Fruit fly (Drosophila melanogaster) whole organism, prepupa: ENCODE data around the gene Rad60.

Experiments
- Blimp-1 ChIP-seq: fragments of 200-800 bp; sonication (Bioruptor generic); optimal IDR thresholded peaks from 3 replicates; lab custom pipeline; 2017; ENCODE audit warnings: missing biosample characterization, missing genetic modification characterization, mild to moderate bottlenecking, moderate library complexity, missing genetic modification reagents
- CG10669 ChIP-seq: fragments of 200-800 bp; sonication (Bioruptor generic); optimal IDR thresholded peaks from 3 replicates; lab custom pipeline; 2018; ENCODE audit warnings: missing biosample characterization, mild to moderate bottlenecking, missing genetic modification characterization, moderate library complexity
- CG11294 ChIP-seq: fragments of 200-800 bp; sonication (Bioruptor generic); IDR thresholded peaks from 2 replicates; pipeline ENCODE4 v1.3.6; 2022; ENCODE audit warnings: missing biosample characterization, missing genetic modification characterization
- CG11762 ChIP-seq: fragments of 200-800 bp; sonication (Bioruptor generic); optimal IDR thresholded peaks from 3 replicates; lab custom pipeline; 2016; ENCODE audit warnings: missing biosample characterization, missing genetic modification characterization; ENCODE audit not compliant: insufficient read depth
- CG15336 ChIP-seq: fragments of 200-800 bp; sonication (Bioruptor generic); IDR thresholded peaks from 2 replicates; pipeline ENCODE4 v1.3.6; 2022; ENCODE audit warnings: missing biosample characterization, missing genetic modification characterization
- CG1621 ChIP-seq: fragments of 200-800 bp; sonication (Bioruptor generic); optimal IDR thresholded peaks from 3 replicates; lab custom pipeline; 2018; ENCODE audit warnings: missing biosample characterization, mild to moderate bottlenecking, missing genetic modification characterization
- CG16779 ChIP-seq: fragments of 200-800 bp; sonication (Bioruptor generic); optimal IDR thresholded peaks from 3 replicates; lab custom pipeline; 2017; ENCODE audit warnings: missing biosample characterization, mild to moderate bottlenecking, missing genetic modification characterization
- CG3032 ChIP-seq: fragments of 200-800 bp; optimal IDR thresholded peaks from 2 replicates; lab custom pipeline; 2019; ENCODE audit warnings: missing biosample characterization, mild to moderate bottlenecking, missing genetic modification characterization, moderate library complexity
- CG31627 ChIP-seq: fragments of 200-800 bp; sonication (Bioruptor generic); optimal IDR thresholded peaks from 3 replicates; lab custom pipeline; 2016; ENCODE audit warnings: missing biosample characterization, missing genetic modification characterization
- CG32006 ChIP-seq: fragments of 200-800 bp; sonication (Bioruptor generic); optimal IDR thresholded peaks from 3 replicates; lab custom pipeline; 2017; ENCODE audit warnings: missing biosample characterization, mild to moderate bottlenecking, missing genetic modification characterization
- CG34406 ChIP-seq: fragments of 200-800 bp; sonication (Bioruptor generic); optimal IDR thresholded peaks from 3 replicates; lab custom pipeline; 2016; ENCODE audit warnings: missing biosample characterization, missing genetic modification characterization
- CG3919 ChIP-seq: fragments of 200-800 bp; sonication (Bioruptor generic); optimal IDR thresholded peaks from 3 replicates; lab custom pipeline; 2016; ENCODE audit warnings: missing biosample characterization, missing genetic modification characterization
- CG4318 ChIP-seq: fragments of 200-800 bp; sonication (Bioruptor generic); optimal IDR thresholded peaks from 3 replicates; lab custom pipeline; 2017; ENCODE audit warnings: missing biosample characterization, mild to moderate bottlenecking, missing genetic modification characterization
- CG6163 ChIP-seq: fragments of 200-800 bp; sonication (Bioruptor generic); IDR thresholded peaks from 3 replicates; pipeline ENCODE4 v1.3.6; 2022; ENCODE audit warnings: missing biosample characterization, missing genetic modification characterization
- CG6276 ChIP-seq: fragments of 200-800 bp; sonication (Bioruptor generic); optimal IDR thresholded peaks from 2 replicates; lab custom pipeline; 2017; ENCODE audit warnings: missing biosample characterization, mild to moderate bottlenecking, missing genetic modification characterization
- CG6792 ChIP-seq: fragments of 200-800 bp; sonication (Bioruptor generic); optimal IDR thresholded peaks from 3 replicates; lab custom pipeline; 2016; ENCODE audit warnings: missing biosample characterization, missing genetic modification characterization
- CG6808 ChIP-seq: fragments of 200-800 bp; sonication (Bioruptor generic); optimal IDR thresholded peaks from 3 replicates; lab custom pipeline; 2017; ENCODE audit warnings: missing biosample characterization, missing genetic modification characterization, mild to moderate bottlenecking, moderate library complexity, missing genetic modification reagents
- CG6854 ChIP-seq: fragments of 200-800 bp; sonication (Bioruptor generic); optimal IDR thresholded peaks from 2 replicates; lab custom pipeline; 2017; ENCODE audit warnings: missing biosample characterization, mild to moderate bottlenecking, missing genetic modification characterization
- CG7368 ChIP-seq: fragments of 200-800 bp; sonication (Bioruptor generic); optimal IDR thresholded peaks from 3 replicates; lab custom pipeline; 2016; ENCODE audit warnings: missing biosample characterization, missing genetic modification characterization
- CG8319 ChIP-seq: fragments of 200-800 bp; sonication (Bioruptor generic); optimal IDR thresholded peaks from 3 replicates; lab custom pipeline; 2016; ENCODE audit warnings: missing biosample characterization, missing genetic modification characterization
- CG9139 ChIP-seq: fragments of 200-800 bp; sonication (Bioruptor generic); optimal IDR thresholded peaks from 3 replicates; lab custom pipeline; 2017; ENCODE audit warnings: missing biosample characterization, mild to moderate bottlenecking, missing genetic modification characterization
- Eip75B ChIP-seq: fragments of 200-800 bp; sonication (Bioruptor generic); optimal IDR thresholded peaks from 3 replicates; lab custom pipeline; 2016; ENCODE audit warnings: missing biosample characterization, missing genetic modification characterization
- Eip78C ChIP-seq: fragments of 200-800 bp; sonication (Bioruptor generic); peaks from one replicate; lab custom pipeline; 2016; ENCODE audit warnings: missing biosample characterization, missing genetic modification characterization
- Eip93F ChIP-seq: fragments of 200-800 bp; sonication (Bioruptor generic); optimal IDR thresholded peaks from 2 replicates; lab custom pipeline; 2016; ENCODE audit warnings: missing biosample characterization, mild to moderate bottlenecking, missing genetic modification characterization
- Ets96B ChIP-seq: fragments of 200-800 bp; optimal IDR thresholded peaks from 2 replicates; lab custom pipeline; 2019; ENCODE audit warnings: missing biosample characterization, mild to moderate bottlenecking, missing genetic modification characterization, moderate library complexity
- Gug ChIP-seq: fragments of 200-800 bp; sonication (Bioruptor generic); IDR thresholded peaks from 2 replicates; pipeline ENCODE4 v1.3.6; 2022; ENCODE audit warnings: missing biosample characterization, missing genetic modification characterization
- Hr39 ChIP-seq: fragments of 200-800 bp; sonication (Bioruptor generic); optimal IDR thresholded peaks from 2 replicates; lab custom pipeline; 2016; ENCODE audit warnings: missing biosample characterization, missing genetic modification characterization
- Hr4 ChIP-seq: fragments of 200-800 bp; sonication (Bioruptor generic); optimal IDR thresholded peaks from 3 replicates; lab custom pipeline; 2016; ENCODE audit warnings: missing biosample characterization, missing genetic modification characterization
- Lpt ChIP-seq: fragments of 200-800 bp; sonication (Bioruptor generic); optimal IDR thresholded peaks from 3 replicates; lab custom pipeline; 2016; ENCODE audit warnings: missing biosample characterization, missing genetic modification characterization
- Met ChIP-seq: fragments of 200-800 bp; sonication (Bioruptor generic); optimal IDR thresholded peaks from 3 replicates; lab custom pipeline; 2016; ENCODE audit warnings: missing biosample characterization, missing genetic modification characterization
- Smox ChIP-seq: fragments of 200-800 bp; sonication (Bioruptor generic); optimal IDR thresholded peaks from 3 replicates; lab custom pipeline; 2016; ENCODE audit warnings: missing biosample characterization, missing genetic modification characterization
- Sox102F ChIP-seq: fragments of 200-800 bp; sonication (Bioruptor generic); optimal IDR thresholded peaks from 2 replicates; lab custom pipeline; 2016; ENCODE audit warnings: missing biosample characterization, mild to moderate bottlenecking, missing genetic modification characterization
- Sox14 ChIP-seq: fragments of 200-800 bp; sonication (Bioruptor generic); optimal IDR thresholded peaks from 3 replicates; lab custom pipeline; 2016; ENCODE audit warnings: missing biosample characterization, missing genetic modification characterization
- Sox15 ChIP-seq: fragments of 200-800 bp; sonication (Bioruptor generic); optimal IDR thresholded peaks from 3 replicates; lab custom pipeline; 2016; ENCODE audit warnings: missing biosample characterization, missing genetic modification characterization
- cyc ChIP-seq: fragments of 200-800 bp; sonication (Bioruptor generic); optimal IDR thresholded peaks from 3 replicates; lab custom pipeline; 2016; ENCODE audit warnings: missing biosample characterization, missing genetic modification characterization
- eg ChIP-seq: fragments of 200-800 bp; sonication (Bioruptor generic); IDR thresholded peaks from 3 replicates; pipeline ENCODE4 v1.3.6; 2022; ENCODE audit warnings: missing biosample characterization, missing genetic modification characterization
- esn ChIP-seq: fragments of 200-800 bp; sonication (Bioruptor generic); optimal IDR thresholded peaks from 2 replicates; lab custom pipeline; 2016; ENCODE audit warnings: missing biosample characterization, mild to moderate bottlenecking, missing genetic modification characterization, moderate library complexity
- fd59A ChIP-seq: fragments of 200-800 bp; sonication (Bioruptor generic); optimal IDR thresholded peaks from 2 replicates; lab custom pipeline; 2017; ENCODE audit warnings: missing biosample characterization, mild to moderate bottlenecking, missing genetic modification characterization, missing genetic modification reagents
- fd85E ChIP-seq: fragments of 200-800 bp; sonication (Bioruptor generic); optimal IDR thresholded peaks from 3 replicates; lab custom pipeline; 2016; ENCODE audit warnings: missing biosample characterization, missing genetic modification characterization
- fkh ChIP-seq: fragments of 200-800 bp; sonication (Bioruptor generic); optimal IDR thresholded peaks from 3 replicates; lab custom pipeline; 2017; ENCODE audit warnings: missing biosample characterization, mild to moderate bottlenecking, missing genetic modification characterization, moderate library complexity
- lz ChIP-seq: fragments of 200-800 bp; sonication (Bioruptor generic); optimal IDR thresholded peaks from 3 replicates; lab custom pipeline; 2016; ENCODE audit warnings: missing biosample characterization, missing genetic modification characterization
- net ChIP-seq: fragments of 200-800 bp; sonication (Bioruptor generic); optimal IDR thresholded peaks from 3 replicates; lab custom pipeline; 2016; ENCODE audit warnings: missing biosample characterization, missing genetic modification characterization
- salr ChIP-seq, 2 experiments: fragments of 200-800 bp; sonication (Bioruptor generic); optimal IDR thresholded peaks; 3 replicates each; lab custom pipeline; 2016 to 2018; ENCODE audit warnings: missing biosample characterization in 2 of 2, missing genetic modification characterization in 2 of 2, mild to moderate bottlenecking in 1 of 2
- spab ChIP-seq: fragments of 200-800 bp; sonication (Bioruptor generic); optimal IDR thresholded peaks from 2 replicates; lab custom pipeline; 2017; ENCODE audit warnings: missing biosample characterization, mild to moderate bottlenecking, missing genetic modification characterization, missing genetic modification reagents
- ss ChIP-seq, 2 experiments: fragments of 200-800 bp; sonication (Bioruptor generic); optimal IDR thresholded peaks; 2 replicates in 1 of 2; 3 replicates in 1 of 2; lab custom pipeline; 2017 to 2018; ENCODE audit warnings: mild to moderate bottlenecking in 2 of 2, missing biosample characterization in 2 of 2, missing genetic modification characterization in 2 of 2, moderate library complexity in 1 of 2
- svp ChIP-seq: fragments of 200-800 bp; sonication (Bioruptor generic); peaks from one replicate; lab custom pipeline; 2016; ENCODE audit warnings: missing biosample characterization, missing genetic modification characterization
- topi ChIP-seq: fragments of 200-800 bp; sonication (Bioruptor generic); optimal IDR thresholded peaks from 3 replicates; lab custom pipeline; 2016; ENCODE audit warnings: missing biosample characterization, missing genetic modification characterization
- vri ChIP-seq: fragments of 200-800 bp; sonication (Bioruptor generic); optimal IDR thresholded peaks from 3 replicates; lab custom pipeline; 2016; ENCODE audit warnings: missing biosample characterization, mild to moderate bottlenecking, missing genetic modification characterization

Gene Rad60

DNA sequence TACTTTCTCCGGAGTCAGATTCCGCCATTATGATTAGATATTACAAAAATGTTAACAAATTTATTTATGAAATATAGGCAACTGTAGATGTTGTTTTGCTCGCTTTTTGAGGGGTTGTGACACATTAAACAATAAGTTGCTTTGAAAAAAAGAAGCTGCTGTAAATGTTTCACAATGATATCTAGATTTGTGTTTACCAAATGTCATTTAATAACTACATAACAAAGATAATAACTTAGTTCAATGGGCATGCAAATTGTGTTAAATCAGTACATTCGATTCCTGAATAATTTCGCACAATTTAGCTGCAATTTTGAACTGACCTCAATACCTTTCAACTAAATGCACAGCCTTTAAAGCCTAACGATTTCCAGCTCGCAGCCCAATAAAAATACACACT, 47.3 kb downstream of the Rad60 start, which contains the start of gene fzo:
Gene fzo, minus strand, starts transcription at position 101 of the 400 bp plus-strand sequence.
- TF ChIP-seq Sox102F (GFP tag; lab: Kevin White, UChicago) (no peak), Hr39 (GFP tag; lab: Kevin White, UChicago) (no peak), net (GFP tag; lab: Kevin White, UChicago) (no peak), CG11294 (GFP tag; lab: Robert Waterston, UW) (no peak), spab (GFP tag; lab: Kevin White, UChicago) (no peak), topi (GFP tag; lab: Kevin White, UChicago) (no peak), CG15336 (GFP tag; lab: Robert Waterston, UW) (no peak), CG34406 (GFP tag; lab: Kevin White, UChicago) (no peak), CG6792 (GFP tag; lab: Kevin White, UChicago) (no peak), fd59A (no peak), CG11762 (no peak), CG6163 (GFP tag; lab: Robert Waterston, UW) (no peak), CG9139 (GFP tag; lab: Kevin White, UChicago) (no peak), fkh (GFP tag; lab: Kevin White, UChicago) (no peak), CG6854 (GFP tag; lab: Kevin White, UChicago) (no peak), CG8319 (no peak), CG3032 (tag; lab: Kevin White, UChicago) (no peak), svp (GFP tag; lab: Kevin White, UChicago) (no peak), CG6276 (no peak), CG32006 (GFP tag; lab: Kevin White, UChicago) (no peak)

DNA sequence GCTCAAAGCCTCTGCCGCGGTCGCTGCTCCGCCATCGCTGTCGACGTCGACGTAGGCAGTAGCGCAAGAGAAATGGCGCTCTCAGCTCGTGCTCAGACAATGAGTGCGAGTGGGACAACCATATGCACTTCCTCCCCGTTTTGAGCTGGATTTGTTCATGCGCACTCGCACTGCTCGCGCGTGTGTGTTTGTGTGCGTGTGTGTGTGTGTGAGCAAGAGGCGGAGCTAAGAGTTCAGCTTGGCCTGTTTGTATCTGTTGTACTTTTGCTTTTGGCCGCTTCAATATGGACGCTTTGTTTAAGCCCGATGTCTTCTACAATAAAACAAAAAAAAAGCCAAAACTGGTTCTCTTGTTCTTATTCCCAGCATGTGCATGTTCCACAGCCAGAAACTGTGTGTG, 50.2 kb downstream of the Rad60 start:
- TF ChIP-seq Sox15 (GFP tag; lab: Kevin White, UChicago) (no peak), topi (GFP tag; lab: Kevin White, UChicago) (no peak), eg (GFP tag; lab: Robert Waterston, UW) (peak; percentile 63; the same call in 1 of the 3 replicates), esn (GFP tag; lab: Kevin White, UChicago) (peak; percentile 49), Eip78C (GFP tag; lab: Kevin White, UChicago) (peak; percentile 74), Sox102F (GFP tag; lab: Kevin White, UChicago) (no peak), fd85E (GFP tag; lab: Kevin White, UChicago) (no peak), CG6808 (GFP tag; lab: Kevin White, UChicago) (peak; percentile 13), Hr4 (GFP tag; lab: Kevin White, UChicago) (no peak), CG3919 (GFP tag; lab: Kevin White, UChicago) (no peak), spab (GFP tag; lab: Kevin White, UChicago) (no peak), CG6792 (GFP tag; lab: Kevin White, UChicago) (peak; percentile 15), vri (GFP tag; lab: Kevin White, UChicago) (peak; percentile 14), CG31627 (no peak), CG32006 (GFP tag; lab: Kevin White, UChicago) (no peak), CG1621 (no peak), Lpt (GFP tag; lab: Kevin White, UChicago) (no peak), CG8319 (peak; percentile 22), Eip93F (GFP tag; lab: Kevin White, UChicago) (no peak), ss (GFP tag; optimal IDR thresholded peaks at IDR 0.05; lab: Kevin White, UChicago) (peak; percentile 61 to 67), Sox14 (GFP tag; lab: Kevin White, UChicago) (peak; percentile 78), CG11762 (no peak), Ets96B (tag; lab: Kevin White, UChicago) (no peak), CG10669 (GFP tag; lab: Kevin White, UChicago) (peak; percentile 2), CG11294 (GFP tag; lab: Robert Waterston, UW) (no peak), Met (GFP tag; lab: Kevin White, UChicago) (no peak), Hr39 (GFP tag; lab: Kevin White, UChicago) (no peak), CG9139 (GFP tag; lab: Kevin White, UChicago) (no peak), Eip75B (GFP tag; lab: Kevin White, UChicago) (no peak), CG16779 (tag; lab: Kevin White, UChicago) (no peak), lz (GFP tag; lab: Kevin White, UChicago) (peak; percentile 25), CG7368 (GFP tag; lab: Kevin White, UChicago) (peak; percentile 57), CG3032 (tag; lab: Kevin White, UChicago) (no peak), CG6163 (GFP tag; lab: Robert Waterston, UW) (peak; percentile 76), salr (GFP tag; optimal IDR thresholded peaks at IDR 0.05; lab: Kevin White, UChicago) (no peak), CG6854 (GFP tag; lab: Kevin White, UChicago) (peak; percentile 82), Blimp-1 (GFP tag; lab: Kevin White, UChicago) (peak; percentile 45), CG4318 (no peak), Smox (no peak), Gug (GFP tag; lab: Robert Waterston, UW) (no peak), cyc (GFP tag; lab: Kevin White, UChicago) (no peak), CG6276 (no peak)
